Fruit fly (Drosophila melanogaster) whole organism, embryonic: ENCODE measurements around the gene CG5793.
A peak's percentile ranks its signal among the peaks of the same experiment; 100 is the strongest.

ENCODE experiments used
- Abd-B ChIP-seq: fragments of 200-800 bp; sonication (Bioruptor generic); optimal IDR thresholded peaks from 2 replicates; lab custom pipeline; 2018; ENCODE audit warnings: missing biosample characterization, mild to moderate bottlenecking, missing genetic modification characterization, moderate library complexity
- BEAF-32 ChIP-seq: fragments of 200-800 bp; sonication (Bioruptor generic); optimal IDR thresholded peaks from 3 replicates; lab custom pipeline; 2017; ENCODE audit warnings: missing biosample characterization, missing genetic modification characterization, mild to moderate bottlenecking, moderate library complexity, missing genetic modification reagents
- CG12391 ChIP-seq: fragments of 200-800 bp; sonication (Bioruptor generic); optimal IDR thresholded peaks from 3 replicates; lab custom pipeline; 2018; ENCODE audit warnings: missing biosample characterization, mild to moderate bottlenecking, missing genetic modification characterization, moderate library complexity
- CG12942 ChIP-seq: fragments of 200-800 bp; sonication (Bioruptor generic); optimal IDR thresholded peaks from 3 replicates; lab custom pipeline; 2016; ENCODE audit warnings: missing biosample characterization, missing genetic modification characterization
- CG14667 ChIP-seq: fragments of 200-800 bp; sonication (Bioruptor generic); IDR thresholded peaks from 2 replicates; pipeline ENCODE4 v1.3.6; 2022; ENCODE audit warnings: missing biosample characterization, missing genetic modification characterization
- CG1529 ChIP-seq: fragments of 200-800 bp; sonication (Bioruptor generic); optimal IDR thresholded peaks from 3 replicates; lab custom pipeline; 2018; ENCODE audit warnings: missing biosample characterization, missing genetic modification characterization
- CG17186 ChIP-seq: fragments of 200-800 bp; sonication (Bioruptor generic); optimal IDR thresholded peaks from 3 replicates; lab custom pipeline; 2017; ENCODE audit warnings: missing biosample characterization, missing genetic modification reagents, missing genetic modification characterization
- CG17568 ChIP-seq: fragments of 200-800 bp; sonication (Bioruptor generic); optimal IDR thresholded peaks from 2 replicates; lab custom pipeline; 2018; ENCODE audit warnings: missing biosample characterization, mild to moderate bottlenecking, missing genetic modification characterization, moderate library complexity
- CG18764 ChIP-seq: fragments of 200-800 bp; sonication (Bioruptor generic); optimal IDR thresholded peaks from 3 replicates; lab custom pipeline; 2016; ENCODE audit warnings: missing biosample characterization, missing genetic modification characterization
- CG2120 ChIP-seq: fragments of 200-800 bp; sonication (Bioruptor generic); optimal IDR thresholded peaks from 3 replicates; lab custom pipeline; 2016; ENCODE audit warnings: missing biosample characterization, missing genetic modification characterization
- CG30403 ChIP-seq: fragments of 200-800 bp; sonication (Bioruptor generic); optimal IDR thresholded peaks from 3 replicates; lab custom pipeline; 2016; ENCODE audit warnings: missing biosample characterization, missing genetic modification characterization
- CG33557 ChIP-seq: fragments of 200-800 bp; sonication (Bioruptor generic); optimal IDR thresholded peaks from 2 replicates; lab custom pipeline; 2019; ENCODE audit warnings: missing biosample characterization, mild to moderate bottlenecking, missing genetic modification characterization, moderate library complexity
- CG34224 ChIP-seq: fragments of 200-800 bp; sonication (Bioruptor generic); IDR thresholded peaks from 3 replicates; pipeline ENCODE4 v1.3.6; 2022; ENCODE audit warnings: missing biosample characterization, missing genetic modification characterization; ENCODE audit not compliant: partially characterized antibody
- CG4707 ChIP-seq: fragments of 200-800 bp; sonication (Bioruptor generic); optimal IDR thresholded peaks from 2 replicates; lab custom pipeline; 2018; ENCODE audit warnings: missing biosample characterization, mild to moderate bottlenecking, missing genetic modification characterization, moderate library complexity
- CG7786 ChIP-seq: fragments of 200-800 bp; sonication (Bioruptor generic); optimal IDR thresholded peaks from 2 replicates; lab custom pipeline; 2016; ENCODE audit warnings: missing biosample characterization, missing genetic modification characterization
- CG8924 ChIP-seq: fragments of 200-800 bp; optimal IDR thresholded peaks from 3 replicates; lab custom pipeline; 2019; ENCODE audit warnings: missing biosample characterization, mild to moderate bottlenecking, missing genetic modification characterization, moderate library complexity
- CG9437 ChIP-seq: fragments of 200-800 bp; sonication (Bioruptor generic); optimal IDR thresholded peaks from 2 replicates; lab custom pipeline; 2018; ENCODE audit warnings: missing biosample characterization, mild to moderate bottlenecking, missing genetic modification characterization
- CG9817 ChIP-seq: fragments of 200-800 bp; sonication (Bioruptor generic); optimal IDR thresholded peaks from 2 replicates; lab custom pipeline; 2018; ENCODE audit warnings: missing biosample characterization, mild to moderate bottlenecking, missing genetic modification characterization, moderate library complexity
- CoRest ChIP-seq: fragments of 200-800 bp; sonication (Bioruptor generic); optimal IDR thresholded peaks from 3 replicates; lab custom pipeline; 2018; ENCODE audit warnings: missing biosample characterization, mild to moderate bottlenecking, missing genetic modification characterization, moderate library complexity
- Dek ChIP-seq: fragments of 200-800 bp; sonication (Bioruptor generic); optimal IDR thresholded peaks from 3 replicates; lab custom pipeline; 2019; ENCODE audit warnings: missing biosample characterization, mild to moderate bottlenecking, missing genetic modification characterization, moderate library complexity
- Dip3 ChIP-seq: fragments of 200-800 bp; sonication (Bioruptor generic); optimal IDR thresholded peaks from 3 replicates; lab custom pipeline; 2016; ENCODE audit warnings: missing biosample characterization, missing genetic modification characterization
- Drgx ChIP-seq: fragments of 200-800 bp; sonication (Bioruptor generic); IDR thresholded peaks from 2 replicates; pipeline ENCODE4 v1.3.6; 2022; ENCODE audit warnings: missing biosample characterization, missing genetic modification characterization
- Fer3 ChIP-seq: fragments of 200-800 bp; sonication (Bioruptor generic); optimal IDR thresholded peaks from 2 replicates; lab custom pipeline; 2018; ENCODE audit warnings: missing biosample characterization, mild to moderate bottlenecking, missing genetic modification characterization, moderate library complexity
- HLH4C ChIP-seq: fragments of 200-800 bp; sonication (Bioruptor generic); IDR thresholded peaks from 3 replicates; pipeline ENCODE4 v1.3.6; 2022; ENCODE audit warnings: missing biosample characterization, missing genetic modification characterization; ENCODE audit not compliant: partially characterized antibody
- Neu2 ChIP-seq: fragments of 200-800 bp; sonication (Bioruptor generic); optimal IDR thresholded peaks from 3 replicates; lab custom pipeline; 2016; ENCODE audit warnings: missing biosample characterization, missing genetic modification characterization, borderline replicate concordance
- Opbp ChIP-seq: fragments of 200-800 bp; sonication (Bioruptor generic); IDR thresholded peaks from 3 replicates; pipeline ENCODE4 v1.3.6; 2022; ENCODE audit warnings: missing biosample characterization, missing genetic modification characterization; ENCODE audit not compliant: partially characterized antibody
- Optix ChIP-seq: fragments of 200-800 bp; sonication (Bioruptor generic); IDR thresholded peaks from 3 replicates; pipeline ENCODE4 v1.3.6; 2022; ENCODE audit warnings: missing biosample characterization, missing genetic modification characterization
- Rfx ChIP-seq: fragments of 200-800 bp; sonication (Bioruptor generic); IDR thresholded peaks from 2 replicates; pipeline ENCODE4 v1.3.6; 2022; ENCODE audit warnings: missing biosample characterization, missing genetic modification characterization
- Ssrp ChIP-seq: fragments of 200-800 bp; sonication (Bioruptor generic); optimal IDR thresholded peaks from 2 replicates; lab custom pipeline; 2018; ENCODE audit warnings: missing biosample characterization, mild to moderate bottlenecking, missing genetic modification characterization, moderate library complexity
- Tbp ChIP-seq: fragments of >200 bp; optimal IDR thresholded peaks from 2 replicates; lab custom pipeline; 2018; ENCODE audit warnings: missing biosample characterization, missing genetic modification characterization
- Usf ChIP-seq: fragments of 200-800 bp; sonication (Bioruptor generic); optimal IDR thresholded peaks from 2 replicates; lab custom pipeline; 2017; ENCODE audit warnings: missing genotype, missing biosample characterization, missing genetic modification characterization
- Xbp1 ChIP-seq: fragments of 200-800 bp; sonication (Bioruptor generic); optimal IDR thresholded peaks from 3 replicates; lab custom pipeline; 2016; ENCODE audit warnings: missing biosample characterization, mild to moderate bottlenecking, missing genetic modification characterization
- ap ChIP-seq: fragments of 200-800 bp; sonication (Bioruptor generic); IDR thresholded peaks from 2 replicates; pipeline ENCODE4 v1.3.6; 2022; ENCODE audit warnings: missing biosample characterization, missing genetic modification characterization
- bcd ChIP-seq: fragments of 200-800 bp; sonication (Bioruptor generic); optimal IDR thresholded peaks from 2 replicates; lab custom pipeline; 2017; ENCODE audit warnings: missing biosample characterization, mild to moderate bottlenecking, missing genetic modification characterization
- cg ChIP-seq: fragments of 200-800 bp; sonication (Bioruptor generic); optimal IDR thresholded peaks from 3 replicates; lab custom pipeline; 2019; ENCODE audit warnings: missing biosample characterization, mild to moderate bottlenecking, missing genetic modification characterization, moderate library complexity
- dmrt11E ChIP-seq: fragments of 200-800 bp; sonication (Bioruptor generic); optimal IDR thresholded peaks from 3 replicates; lab custom pipeline; 2018; ENCODE audit warnings: missing biosample characterization, mild to moderate bottlenecking, missing genetic modification characterization, moderate library complexity
- dpn ChIP-seq, 2 experiments: fragments of 200-800 bp; sonication (Bioruptor generic); optimal IDR thresholded peaks; 3 replicates each; lab custom pipeline; 2016; ENCODE audit warnings: missing biosample characterization in 2 of 2, missing genetic modification characterization in 2 of 2
- dysf ChIP-seq: fragments of 200-800 bp; sonication (Bioruptor generic); IDR thresholded peaks from 3 replicates; pipeline ENCODE4 v1.3.6; 2022; ENCODE audit warnings: missing biosample characterization, missing genetic modification characterization
- fd102C ChIP-seq: fragments of 200-800 bp; sonication (Bioruptor generic); optimal IDR thresholded peaks from 2 replicates; lab custom pipeline; 2018; ENCODE audit warnings: missing biosample characterization, mild to moderate bottlenecking, missing genetic modification characterization, moderate library complexity
- fd96Cb ChIP-seq: fragments of 200-800 bp; sonication (Bioruptor generic); optimal IDR thresholded peaks from 2 replicates; lab custom pipeline; 2018; ENCODE audit warnings: missing biosample characterization, mild to moderate bottlenecking, missing genetic modification characterization, moderate library complexity
- gcm ChIP-seq: fragments of 200-800 bp; sonication (Bioruptor generic); optimal IDR thresholded peaks from 2 replicates; lab custom pipeline; 2019; ENCODE audit warnings: missing biosample characterization, mild to moderate bottlenecking, missing genetic modification characterization, moderate library complexity
- gem ChIP-seq: fragments of 200-800 bp; sonication (Bioruptor generic); optimal IDR thresholded peaks from 2 replicates; lab custom pipeline; 2019; ENCODE audit warnings: missing biosample characterization, mild to moderate bottlenecking, missing genetic modification characterization, moderate library complexity
- grau ChIP-seq: fragments of 200-800 bp; optimal IDR thresholded peaks from 3 replicates; lab custom pipeline; 2019; ENCODE audit warnings: missing biosample characterization, mild to moderate bottlenecking, missing genetic modification characterization, moderate library complexity
- ken ChIP-seq: fragments of 200-800 bp; sonication (Bioruptor generic); IDR thresholded peaks from 3 replicates; pipeline ENCODE4 v1.3.6; 2022; ENCODE audit warnings: missing biosample characterization, missing genetic modification characterization
- lola ChIP-seq, 3 experiments: fragments of >200 bp in 2 of 3; fragments of 200-800 bp in 1 of 3; sonication (Bioruptor generic) in 1 of 3; optimal IDR thresholded peaks; 2 replicates each; lab custom pipeline; 2017 to 2019; ENCODE audit warnings: missing biosample characterization in 3 of 3, missing genetic modification characterization in 3 of 3, mild to moderate bottlenecking in 1 of 3, moderate library complexity in 1 of 3
- mld ChIP-seq: fragments of 200-800 bp; sonication (Bioruptor generic); IDR thresholded peaks from 3 replicates; pipeline ENCODE4 v1.3.6; 2022; ENCODE audit warnings: missing biosample characterization, missing genetic modification characterization; ENCODE audit not compliant: partially characterized antibody
- pb ChIP-seq: fragments of 200-800 bp; sonication (Bioruptor generic); optimal IDR thresholded peaks from 3 replicates; lab custom pipeline; 2016; ENCODE audit warnings: missing biosample characterization, missing genetic modification characterization
- sisA ChIP-seq: fragments of 200-800 bp; sonication (Bioruptor generic); IDR thresholded peaks from 2 replicates; pipeline ENCODE4 v1.3.6; 2022; ENCODE audit warnings: missing biosample characterization, missing genetic modification characterization
- twi ChIP-seq: fragments of 200-800 bp; optimal IDR thresholded peaks from 2 replicates; lab custom pipeline; 2019; ENCODE audit warnings: missing biosample characterization, mild to moderate bottlenecking, missing genetic modification characterization, moderate library complexity
- unc-4 ChIP-seq: fragments of 200-800 bp; sonication (Bioruptor generic); IDR thresholded peaks from 2 replicates; pipeline ENCODE4 v1.3.6; 2022; ENCODE audit warnings: missing biosample characterization, missing genetic modification characterization; ENCODE audit not compliant: partially characterized antibody

Gene CG5793

dm6 chr3R:21133951-21134350 lies 6.6 kb downstream of the CG5793 start, which contains the start of gene Usp8:
TSS of gene Usp8 (plus strand) at chr3R:21134262.
- TF ChIP-seq Optix (GFP tag; lab: Robert Waterston, UW) (no peak), twi (tag; lab: Kevin White, UChicago) (peak; percentile 2), CG34224 (GFP tag; lab: Robert Waterston, UW) (no peak), ken (GFP tag; lab: Robert Waterston, UW) (no peak), CG8924 (tag; lab: Kevin White, UChicago) (peak; percentile 70), CG7786 (GFP tag; lab: Kevin White, UChicago) (no peak), unc-4 (no peak), CG1529 (no peak), fd102C (GFP tag; lab: Kevin White, UChicago) (no peak), Usf (no peak), CoRest (tag; lab: Kevin White, UChicago) (peak; percentile 68), Dek (peak; percentile 45), dysf (GFP tag; lab: Robert Waterston, UW) (0 out of 3 replicates have a peak, but pooled peaks have one; percentile 40), CG2120 (GFP tag; lab: Kevin White, UChicago) (peak; percentile 33), pb (GFP tag; lab: Kevin White, UChicago) (no peak), Abd-B (GFP tag; lab: Kevin White, UChicago) (peak; percentile 28), cg (no peak), bcd (no peak), Tbp (no peak), CG30403 (GFP tag; lab: Kevin White, UChicago) (peak; percentile 65), CG14667 (no peak), grau (tag; lab: Kevin White, UChicago) (peak; percentile 55), Xbp1 (GFP tag; lab: Kevin White, UChicago) (peak; percentile 34), CG18764 (peak; percentile 39), mld (GFP tag; lab: Robert Waterston, UW) (no peak), Fer3 (tag; lab: Kevin White, UChicago) (peak; percentile 23), Neu2 (GFP tag; lab: Kevin White, UChicago) (no peak), CG9437 (GFP tag; lab: Kevin White, UChicago) (no peak), Rfx (GFP tag; lab: Robert Waterston, UW) (peak; percentile 33; the same call in 1 of the 2 replicates), CG33557 (GFP tag; lab: Kevin White, UChicago) (no peak), CG12942 (GFP tag; lab: Kevin White, UChicago) (no peak), dmrt11E (tag; lab: Kevin White, UChicago) (peak; percentile 29), gcm (GFP tag; lab: Kevin White, UChicago) (peak; percentile 23), CG17186 (GFP tag; lab: Kevin White, UChicago) (no peak), Ssrp (tag; lab: Kevin White, UChicago) (peak; percentile 44), HLH4C (GFP tag; lab: Robert Waterston, UW) (0 out of 3 replicates have a peak, but pooled peaks have one; percentile 47), gem (tag; lab: Kevin White, UChicago) (no peak), Opbp (no peak), CG17568 (GFP tag; lab: Kevin White, UChicago) (no peak), CG9817 (tag; lab: Kevin White, UChicago) (peak; percentile 24), dpn (GFP tag; optimal IDR thresholded peaks at IDR 0.05; lab: Kevin White, UChicago) (peak in 1 of 2 experiments; percentile 22), CG4707 (GFP tag; lab: Kevin White, UChicago) (no peak), CG12391 (tag; lab: Kevin White, UChicago) (peak; percentile 76), fd96Cb (tag; lab: Kevin White, UChicago) (no peak), ap (GFP tag; lab: Robert Waterston, UW) (no peak), Dip3 (GFP tag; lab: Kevin White, UChicago) (no peak), BEAF-32 (GFP tag; lab: Kevin White, UChicago) (peak; percentile 13), Drgx (GFP tag; lab: Robert Waterston, UW) (no peak), sisA (GFP tag; lab: Robert Waterston, UW) (no peak), lola (GFP tag; optimal IDR thresholded peaks at IDR 0.05; lab: Kevin White, UChicago) (peak in 1 of 3 experiments; percentile 63)
